Fruit fly (Drosophila melanogaster): ENCODE measurements around the gene RpL36.
A peak's percentile ranks its signal among the peaks of the same experiment; 100 is the strongest.

Gene RpL36

dm6 chrX:623357-623756 is 5.9 kb downstream of the RpL36 start, which contains the start of gene CG13369:
Gene CG13369, plus strand, starts transcription at chrX:623468.
- no peak for TF ChIP-seq CG17801 (GFP tag; optimal IDR thresholded peaks at IDR 0.05; ENCODE audit: partially characterized antibody)

- TF ChIP-seq CG17801 (GFP tag; optimal IDR thresholded peaks at IDR 0.05; ENCODE audit: partially characterized antibody), result peak; percentile 5
Measured at dm6 chrX:621132-621555, 8.1 kb downstream of the RpL36 start, which contains the start of the genes CG13365 and Vsp37A. Gene CG13365, minus strand, starts transcription at chrX:621215. Gene Vsp37A, plus strand, starts transcription at chrX:621530.

dm6 chrX:620102-620430 is 9.2 kb downstream of the RpL36 start, which contains the start of gene spdi:
Gene spdi, minus strand, starts transcription at chrX:620195.
- TF ChIP-seq CG17801 (GFP tag; optimal IDR thresholded peaks at IDR 0.05; ENCODE audit: partially characterized antibody), result no peak

- TF ChIP-seq CG17801 (GFP tag; optimal IDR thresholded peaks at IDR 0.05; ENCODE audit: partially characterized antibody), result no peak
Measured at dm6 chrX:619220-620101, 9.8 kb downstream of the RpL36 start.

dm6 chrX:618583-618982 is 10.7 kb downstream of the RpL36 start:
- peak; percentile 48 for TF ChIP-seq CG17801 (GFP tag; optimal IDR thresholded peaks at IDR 0.05; ENCODE audit: partially characterized antibody)

- no peak for TF ChIP-seq CG17801 (GFP tag; optimal IDR thresholded peaks at IDR 0.05; ENCODE audit: partially characterized antibody)
Measured at dm6 chrX:617477-617795, 11.8 kb downstream of the RpL36 start.

dm6 chrX:616761-617476 is 12.4 kb downstream of the RpL36 start:
- no peak for TF ChIP-seq CG17801 (GFP tag; optimal IDR thresholded peaks at IDR 0.05; ENCODE audit: partially characterized antibody)

- TF ChIP-seq CG17801 (GFP tag; optimal IDR thresholded peaks at IDR 0.05; ENCODE audit: partially characterized antibody), result no peak
Measured at dm6 chrX:610048-610447, 19.2 kb downstream of the RpL36 start.

dm6 chrX:601984-602383 is 27.3 kb downstream of the RpL36 start:
- TF ChIP-seq CG17801 (GFP tag; optimal IDR thresholded peaks at IDR 0.05; ENCODE audit: partially characterized antibody), result no peak

- TF ChIP-seq CG17801 (GFP tag; optimal IDR thresholded peaks at IDR 0.05; ENCODE audit: partially characterized antibody), result no peak
Measured at dm6 chrX:599727-600126, 29.6 kb downstream of the RpL36 start.

dm6 chrX:598322-599057 is 30.8 kb downstream of the RpL36 start:
- TF ChIP-seq CG17801 (GFP tag; optimal IDR thresholded peaks at IDR 0.05; ENCODE audit: partially characterized antibody), result no peak

dm6 chrX:597057-597456 is 32.2 kb downstream of the RpL36 start:
- no peak for TF ChIP-seq CG17801 (GFP tag; optimal IDR thresholded peaks at IDR 0.05; ENCODE audit: partially characterized antibody)

dm6 chrX:592588-593288 is 36.5 kb downstream of the RpL36 start:
- TF ChIP-seq CG17801 (GFP tag; optimal IDR thresholded peaks at IDR 0.05; ENCODE audit: partially characterized antibody), result no peak

- no peak for TF ChIP-seq CG17801 (GFP tag; optimal IDR thresholded peaks at IDR 0.05; ENCODE audit: partially characterized antibody)
Measured at dm6 chrX:590479-590878, 38.8 kb downstream of the RpL36 start.

- no peak for TF ChIP-seq CG17801 (GFP tag; optimal IDR thresholded peaks at IDR 0.05; ENCODE audit: partially characterized antibody)
Measured at dm6 chrX:588941-589340, 40.3 kb downstream of the RpL36 start.
